Worm (Caenorhabditis elegans): Measurements from ENCODE around the gene rev-3.

The rev-3 gene

ce11 chrIII:5824450-5824972 is 34.1 kb upstream of the rev-3 start:
- TF ChIP-seq lim-6 (tag; optimal IDR thresholded peaks at IDR 0.05) (no peak), ceh-31 (tag; optimal IDR thresholded peaks at IDR 0.05) (peak; percentile 26)

- TF ChIP-seq nhr-232 (tag; optimal IDR thresholded peaks at IDR 0.05), result no peak
Observed at ce11 chrIII:5823617-5824016, 33.2 kb upstream of the rev-3 start, which contains the start of gene R12B2.8. TSS of gene R12B2.8 (plus strand) at chrIII:5823917.

ce11 chrIII:5822816-5823215 is 32.4 kb upstream of the rev-3 start:
- TF ChIP-seq ceh-18 (tag; optimal IDR thresholded peaks at IDR 0.05) (no peak), unc-42 (tag; optimal IDR thresholded peaks at IDR 0.05) (peak; percentile 63), pros-1 (tag; optimal IDR thresholded peaks at IDR 0.05) (no peak)

- no peak for TF ChIP-seq T23F11.4 (GFP tag; optimal IDR thresholded peaks at IDR 0.05)
- no peak for TF ChIP-seq unc-42 (tag; optimal IDR thresholded peaks at IDR 0.05)
- TF ChIP-seq eyg-1 (tag; optimal IDR thresholded peaks at IDR 0.05), result no peak
Observed at ce11 chrIII:5815932-5816331, 25.5 kb upstream of the rev-3 start, which contains the start of gene sma-4. TSS of gene sma-4 (plus strand) at chrIII:5816232.

ce11 chrIII:5814799-5815198 is 24.3 kb upstream of the rev-3 start, which contains the start of gene R12B2.7:
TSS of gene R12B2.7 (plus strand) at chrIII:5815045.
- TF ChIP-seq mec-3 (tag; optimal IDR thresholded peaks at IDR 0.05; ENCODE audit: borderline replicate concordance) (no peak), Y22D7AL.16 (tag; optimal IDR thresholded peaks at IDR 0.05) (no peak), hlh-6 (tag; optimal IDR thresholded peaks at IDR 0.05) (no peak), tbx-7 (tag; optimal IDR thresholded peaks at IDR 0.05) (no peak), zip-5 (tag; optimal IDR thresholded peaks at IDR 0.05) (no peak), dmd-4 (tag; optimal IDR thresholded peaks at IDR 0.05; ENCODE audit: borderline replicate concordance) (no peak), ceh-2 (tag; optimal IDR thresholded peaks at IDR 0.05) (no peak), unc-55 (GFP tag; optimal IDR thresholded peaks at IDR 0.05) (peak; percentile 34), pros-1 (tag; optimal IDR thresholded peaks at IDR 0.05) (no peak), tbx-2 (tag; optimal IDR thresholded peaks at IDR 0.05) (peak; percentile 13), ceh-14 (tag; optimal IDR thresholded peaks at IDR 0.05) (no peak), pax-1 (tag; optimal IDR thresholded peaks at IDR 0.05) (no peak)

- TF ChIP-seq elt-2 (tag; optimal IDR thresholded peaks at IDR 0.05) (peak; percentile 20), syd-9 (tag; optimal IDR thresholded peaks at IDR 0.05) (no peak)
Observed at ce11 chrIII:5814098-5814497, 23.6 kb upstream of the rev-3 start.

- TF ChIP-seq hlh-15 (tag; optimal IDR thresholded peaks at IDR 0.05) (no peak), sdc-2 (tag; optimal IDR thresholded peaks at IDR 0.05) (no peak), sox-4 (tag; optimal IDR thresholded peaks at IDR 0.05) (no peak), ztf-16 (tag; optimal IDR thresholded peaks at IDR 0.05) (no peak), T23F11.4 (GFP tag; optimal IDR thresholded peaks at IDR 0.05) (no peak), C38D4.7 (GFP tag; optimal IDR thresholded peaks at IDR 0.05) (no peak), npax-4 (tag; optimal IDR thresholded peaks at IDR 0.05) (no peak), dmd-4 (tag; optimal IDR thresholded peaks at IDR 0.05; ENCODE audit: borderline replicate concordance) (no peak), ceh-14 (tag; optimal IDR thresholded peaks at IDR 0.05) (no peak), che-1 (tag; optimal IDR thresholded peaks at IDR 0.05) (no peak), ref-2 (tag; optimal IDR thresholded peaks at IDR 0.05) (no peak), unc-55 (GFP tag; optimal IDR thresholded peaks at IDR 0.05) (no peak), fkh-6 (tag; optimal IDR thresholded peaks at IDR 0.05) (no peak), elt-2 (tag; optimal IDR thresholded peaks at IDR 0.05) (no peak), ceh-18 (tag; optimal IDR thresholded peaks at IDR 0.05) (no peak), hlh-13 (GFP tag; optimal IDR thresholded peaks at IDR 0.05) (no peak), lin-11 (tag; optimal IDR thresholded peaks at IDR 0.05) (no peak), hlh-8 (tag; optimal IDR thresholded peaks at IDR 0.05) (no peak)
Observed at ce11 chrIII:5813501-5813900, 23.1 kb upstream of the rev-3 start.
